Fruit fly (Drosophila melanogaster): ENCODE measurements around the gene Proc-R.

DNA sequence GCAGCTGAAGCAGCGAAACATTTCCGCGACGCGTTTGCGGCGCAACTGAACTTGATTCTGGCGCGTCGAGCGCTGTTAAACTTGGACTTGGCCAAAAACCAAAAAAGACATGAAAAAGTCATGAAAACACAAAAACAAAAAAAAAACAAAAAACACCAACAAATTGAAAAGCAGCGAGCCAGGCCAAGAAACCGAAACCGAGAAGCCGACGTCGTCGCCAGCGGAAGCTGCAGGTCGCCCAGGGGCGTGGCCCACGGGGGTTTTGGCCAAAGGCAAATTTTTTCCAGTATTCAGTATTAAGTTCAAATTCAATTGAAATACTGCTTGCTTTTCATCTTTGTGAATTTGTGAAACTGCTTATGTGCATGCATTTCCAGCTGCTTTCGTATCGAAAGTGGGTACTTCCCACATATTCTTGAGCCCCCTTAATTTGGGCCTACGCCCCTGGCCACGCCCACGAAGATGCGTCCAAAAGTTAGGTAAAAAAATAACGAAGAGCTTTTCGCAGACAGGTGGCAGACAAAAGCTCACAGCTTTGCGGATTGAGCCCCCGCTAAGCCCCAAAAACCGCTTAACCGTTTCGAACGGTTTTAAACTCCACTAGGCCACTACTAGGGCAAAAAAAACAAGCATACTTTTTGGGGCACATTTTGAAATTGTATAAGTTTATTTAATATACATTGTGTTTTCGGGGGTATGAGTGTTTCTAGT lies 40.9 kb upstream of the Proc-R start, which contains the start of gene CG3009:
- peak; percentile 97 for TF ChIP-seq Sox102F (GFP tag; optimal IDR thresholded peaks at IDR 0.05)
- TF ChIP-seq CG12391 (tag; optimal IDR thresholded peaks at IDR 0.05), result peak; percentile 96
- TF ChIP-seq CG6272 (GFP tag; IDR thresholded peaks at IDR 0.05), result peak; percentile 96
- TF ChIP-seq Pdp1 (GFP tag; optimal IDR thresholded peaks at IDR 0.05), result peak; percentile 97 to 98
- peak; percentile 93 for TF ChIP-seq croc (GFP tag; conservative IDR thresholded peaks at IDR 0.05)
- no peak for TF ChIP-seq Sin3A (optimal IDR thresholded peaks at IDR 0.05)
- peak; percentile 95 for TF ChIP-seq CG6683 (GFP tag; optimal IDR thresholded peaks at IDR 0.05)
- TF ChIP-seq ro (GFP tag; IDR thresholded peaks at IDR 0.05), result peak; percentile 87
- peak; percentile 98 for TF ChIP-seq CG15269 (tag; optimal IDR thresholded peaks at IDR 0.05)
- no peak for TF ChIP-seq Dll (GFP tag; IDR thresholded peaks at IDR 0.05; ENCODE audit: partially characterized antibody)
- TF ChIP-seq nau (GFP tag; optimal IDR thresholded peaks at IDR 0.05), result peak; percentile 96
- peak; percentile 95 for TF ChIP-seq wor (GFP tag; IDR thresholded peaks at IDR 0.05)
- TF ChIP-seq CG4404 (GFP tag; IDR thresholded peaks at IDR 0.05), result peak; percentile 94
- TF ChIP-seq Ada2b (GFP tag; IDR thresholded peaks at IDR 0.05), result peak; percentile 98

Measured in whole organism, embryonic.